1 fruit fly cellular context compared by ENCODE assay signal in the genomic region with DNA sequence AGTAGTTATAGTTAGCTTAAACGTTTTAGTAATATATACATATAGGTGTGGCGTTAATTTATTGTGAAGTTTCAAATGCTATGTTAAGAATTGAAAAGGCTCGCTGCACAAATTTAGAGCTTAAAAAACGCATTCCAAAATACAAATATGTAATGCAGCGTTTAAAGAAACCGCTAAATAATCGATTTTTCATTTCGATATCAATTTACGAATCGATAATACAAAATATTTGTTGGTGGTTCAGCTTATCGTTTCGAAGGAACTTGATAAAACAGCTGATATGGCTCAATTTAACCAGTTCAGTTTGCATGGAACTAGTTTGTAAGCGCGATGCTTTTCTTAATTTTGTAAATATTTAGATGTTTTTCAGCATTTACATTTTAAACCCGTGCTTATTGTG.
TF ChIP-seq lines count a peak whose summit lies in the region.

A gene (plus strand): TSS at position 291 of the 400 bp plus-strand sequence.
A gene (plus strand): TSS at position 291 of the 400 bp plus-strand sequence.

TF ChIP-seq in whole organism, embryonic, 481 proteins besides CTCF, POLR2A, EP300 and RAD21 (continued from another document):
- peak; percentile 24 for TF ChIP-seq CG17829 (tag; optimal IDR thresholded peaks at IDR 0.05; lab: Kevin White, UChicago)
- TF ChIP-seq CG7963 (GFP tag; IDR thresholded peaks at IDR 0.05; lab: Robert Waterston, UW; ENCODE audit: partially characterized antibody), result peak; percentile 80
- peak; percentile 89 for TF ChIP-seq CG13287 (GFP tag; IDR thresholded peaks at IDR 0.05; lab: Robert Waterston, UW; ENCODE audit: partially characterized antibody)
- peak; percentile 60; the same call in 2 of the 3 replicates for TF ChIP-seq Opbp (GFP tag; IDR thresholded peaks at IDR 0.05; lab: Robert Waterston, UW; ENCODE audit: partially characterized antibody)
- TF ChIP-seq Dll (GFP tag; IDR thresholded peaks at IDR 0.05; lab: Robert Waterston, UW; ENCODE audit: partially characterized antibody), result peak; percentile 83
- TF ChIP-seq CG12299 (tag; optimal IDR thresholded peaks at IDR 0.05; lab: Kevin White, UChicago), result no peak
- TF ChIP-seq CG16813 (GFP tag; IDR thresholded peaks at IDR 0.05; lab: Robert Waterston, UW; ENCODE audit: partially characterized antibody), result peak; percentile 62
- no peak for TF ChIP-seq fd64A (GFP tag; optimal IDR thresholded peaks at IDR 0.05; lab: Kevin White, UChicago)
- TF ChIP-seq sd (tag; optimal IDR thresholded peaks at IDR 0.05; lab: Kevin White, UChicago), result peak; percentile 77
- no peak for TF ChIP-seq TFAM (GFP tag; optimal IDR thresholded peaks at IDR 0.05; lab: Kevin White, UChicago)
- TF ChIP-seq E2f2 (GFP tag; IDR thresholded peaks at IDR 0.05; lab: Robert Waterston, UW), result peak; percentile 95
- TF ChIP-seq bbx (GFP tag; IDR thresholded peaks at IDR 0.05; lab: Robert Waterston, UW; ENCODE audit: partially characterized antibody), result peak; percentile 85
- no peak for TF ChIP-seq CG18011 (GFP tag; optimal IDR thresholded peaks at IDR 0.05; lab: Kevin White, UChicago)
- TF ChIP-seq CG12659 (GFP tag; optimal IDR thresholded peaks at IDR 0.05; lab: Kevin White, UChicago), result peak; percentile 15
- peak; percentile 37 for TF ChIP-seq Sry-δ (GFP tag; optimal IDR thresholded peaks at IDR 0.05; lab: Kevin White, UChicago)
- peak; percentile 72 for TF ChIP-seq hbn (GFP tag; IDR thresholded peaks at IDR 0.05; lab: Robert Waterston, UW; ENCODE audit: partially characterized antibody)
- peak; percentile 99 for TF ChIP-seq CG15514 (GFP tag; optimal IDR thresholded peaks at IDR 0.05; lab: Kevin White, UChicago)
- 0 out of 2 replicates have a peak, but pooled peaks have one; percentile 32 for TF ChIP-seq inv (GFP tag; IDR thresholded peaks at IDR 0.05; lab: Robert Waterston, UW; ENCODE audit: partially characterized antibody)
- TF ChIP-seq CG1603 (tag; optimal IDR thresholded peaks at IDR 0.05; lab: Kevin White, UChicago), result peak; percentile 31
- peak; percentile 88 for TF ChIP-seq HLH4C (GFP tag; IDR thresholded peaks at IDR 0.05; lab: Robert Waterston, UW; ENCODE audit: partially characterized antibody)
- TF ChIP-seq crp (GFP tag; optimal IDR thresholded peaks at IDR 0.05; lab: Kevin White, UChicago), result peak; percentile 71 to 91
- no peak for TF ChIP-seq Bdp1 (GFP tag; optimal IDR thresholded peaks at IDR 0.05; lab: Kevin White, UChicago)
- TF ChIP-seq stwl (tag; optimal IDR thresholded peaks at IDR 0.05; lab: Kevin White, UChicago), result peak; percentile 83
- peak; percentile 71; the same call in 2 of the 4 replicates for TF ChIP-seq chinmo (GFP tag; IDR thresholded peaks at IDR 0.05; lab: Robert Waterston, UW; ENCODE audit: partially characterized antibody)
- TF ChIP-seq row (GFP tag; IDR thresholded peaks at IDR 0.05; lab: Robert Waterston, UW), result peak; percentile 19; the same call in 1 of the 3 replicates
- TF ChIP-seq CG30020 (tag; optimal IDR thresholded peaks at IDR 0.05; lab: Kevin White, UChicago), result peak; percentile 14
- TF ChIP-seq zen2 (GFP tag; IDR thresholded peaks at IDR 0.05; lab: Robert Waterston, UW; ENCODE audit: partially characterized antibody), result peak; percentile 84
- peak; percentile 64 for TF ChIP-seq pzg (GFP tag; optimal IDR thresholded peaks at IDR 0.05; lab: Kevin White, UChicago)
- peak; percentile 93 for TF ChIP-seq CG34224 (GFP tag; IDR thresholded peaks at IDR 0.05; lab: Robert Waterston, UW; ENCODE audit: partially characterized antibody)
- peak; percentile 77 for TF ChIP-seq Dref (GFP tag; IDR thresholded peaks at IDR 0.05; lab: Robert Waterston, UW)
- no peak for TF ChIP-seq Deaf1 (tag; optimal IDR thresholded peaks at IDR 0.05; lab: Kevin White, UChicago)
- peak; percentile 31 for TF ChIP-seq lbe (GFP tag; optimal IDR thresholded peaks at IDR 0.05; lab: Kevin White, UChicago)
- TF ChIP-seq knrl (GFP tag; IDR thresholded peaks at IDR 0.05; lab: Robert Waterston, UW; ENCODE audit: partially characterized antibody), result peak; percentile 37; the same call in 2 of the 3 replicates
- TF ChIP-seq Sry-β (GFP tag; optimal IDR thresholded peaks at IDR 0.05; lab: Kevin White, UChicago), result peak; percentile 18
- TF ChIP-seq D19A (tag; optimal IDR thresholded peaks at IDR 0.05; lab: Kevin White, UChicago), result peak; percentile 84
- peak; percentile 68; the same call in 1 of the 2 replicates for TF ChIP-seq amos (GFP tag; IDR thresholded peaks at IDR 0.05; lab: Robert Waterston, UW; ENCODE audit: partially characterized antibody)
- peak; percentile 53; the same call in 1 of the 3 replicates for TF ChIP-seq hb (GFP tag; IDR thresholded peaks at IDR 0.05; lab: Robert Waterston, UW; ENCODE audit: partially characterized antibody)
- peak; percentile 21 for TF ChIP-seq CG14710 (tag; optimal IDR thresholded peaks at IDR 0.05; lab: Kevin White, UChicago)
- no peak for TF ChIP-seq CG15073 (GFP tag; optimal IDR thresholded peaks at IDR 0.05; lab: Kevin White, UChicago)
- peak; percentile 78 for TF ChIP-seq CG14860 (GFP tag; IDR thresholded peaks at IDR 0.05; lab: Robert Waterston, UW; ENCODE audit: partially characterized antibody)
- peak; percentile 72 for TF ChIP-seq unc-4 (GFP tag; IDR thresholded peaks at IDR 0.05; lab: Robert Waterston, UW; ENCODE audit: partially characterized antibody)
- peak in 1 of 3 experiments; percentile 8 for TF ChIP-seq Stat92E (GFP tag; optimal IDR thresholded peaks at IDR 0.05; lab: Kevin White, UChicago)
- TF ChIP-seq CG17568 (GFP tag; optimal IDR thresholded peaks at IDR 0.05; lab: Kevin White, UChicago), result peak; percentile 26
- TF ChIP-seq CG32767 (GFP tag; IDR thresholded peaks at IDR 0.05; lab: Robert Waterston, UW), result no peak
- TF ChIP-seq nerfin-2 (GFP tag; IDR thresholded peaks at IDR 0.05; lab: Robert Waterston, UW; ENCODE audit: partially characterized antibody), result peak; percentile 90
- peak; percentile 76 for TF ChIP-seq CG2116 (GFP tag; optimal IDR thresholded peaks at IDR 0.05; lab: Kevin White, UChicago)
- TF ChIP-seq Dp (GFP tag; optimal IDR thresholded peaks at IDR 0.05; lab: Kevin White, UChicago), result peak; percentile 94
